Worm (Caenorhabditis elegans) whole organism, L4 larva: ENCODE results near the gene cct-5.
A peak's percentile ranks its signal among the peaks of the same experiment; 100 is the strongest.

Experiments
- F10B5.3 ChIP-seq: sonication (generic microtip); optimal IDR thresholded peaks from 2 replicates; lab custom pipeline; 2016; ENCODE audit warnings: mild to moderate bottlenecking, missing genetic modification characterization, missing compliant biosample characterization
- F37D6.2 ChIP-seq: sonication (generic microtip); optimal IDR thresholded peaks from 2 replicates; lab custom pipeline; 2016; ENCODE audit warnings: mild to moderate bottlenecking, missing genetic modification characterization, missing compliant biosample characterization
- F49E8.2 ChIP-seq: sonication (generic microtip); optimal IDR thresholded peaks from 2 replicates; lab custom pipeline; 2016; ENCODE audit warnings: missing compliant biosample characterization, mild to moderate bottlenecking, missing genetic modification characterization, borderline replicate concordance
- R02D3.7 ChIP-seq: fragments of 150-350 bp; sonication (generic microtip); optimal IDR thresholded peaks from 3 replicates; lab custom pipeline; 2014; ENCODE audit warnings: missing biosample characterization, missing genetic modification characterization
- Y105C5A.15 ChIP-seq: fragments of 200-800 bp; sonication (Bioruptor generic); IDR thresholded peaks from 2 replicates; pipeline ENCODE4 v1.3.6; 2022; ENCODE audit warnings: missing genetic modification characterization, missing compliant biosample characterization
- aha-1 ChIP-seq: fragments of 150-350 bp; peaks from one replicate; lab custom pipeline; 2014; ENCODE audit warnings: missing biosample characterization, missing genetic modification characterization
- ama-1 ChIP-seq: fragments of 150-350 bp; optimal IDR thresholded peaks from 2 replicates; lab custom pipeline; 2014; ENCODE audit warnings: inconsistent platforms, mixed read lengths
- arid-1 ChIP-seq: fragments of 200-800 bp; sonication (Bioruptor generic); conservative IDR thresholded peaks from 2 replicates; pipeline ENCODE4 v1.3.6; 2022; ENCODE audit warnings: missing genetic modification reagents, missing genetic modification characterization, missing compliant biosample characterization
- ceh-44 ChIP-seq: fragments of 200-800 bp; sonication (Bioruptor generic); IDR thresholded peaks from 2 replicates; pipeline ENCODE4 v1.3.6; 2022; ENCODE audit warnings: missing genetic modification reagents, missing genetic modification characterization, missing compliant biosample characterization
- ces-1 ChIP-seq: fragments of 150-350 bp; sonication (generic microtip); optimal IDR thresholded peaks from 4 replicates; lab custom pipeline; 2014; ENCODE audit warnings: missing biosample characterization, missing genetic modification reagents, missing genetic modification characterization
- dmd-6 ChIP-seq: fragments of 200-800 bp; sonication (Bioruptor generic); IDR thresholded peaks from 2 replicates; pipeline ENCODE4 v1.3.6; 2022; ENCODE audit warnings: missing genetic modification reagents, missing genetic modification characterization, missing compliant biosample characterization
- dpl-1 ChIP-seq: fragments of 150-350 bp; optimal IDR thresholded peaks from 2 replicates; lab custom pipeline; 2014; ENCODE audit warnings: missing biosample characterization, missing genetic modification reagents, missing genetic modification characterization
- fos-1 ChIP-seq: fragments of 150-350 bp; optimal IDR thresholded peaks from 2 replicates; lab custom pipeline; 2014; ENCODE audit warnings: missing biosample characterization, missing genetic modification characterization
- lin-13 ChIP-seq: fragments of 150-350 bp; optimal IDR thresholded peaks from 2 replicates; lab custom pipeline; 2014; ENCODE audit warnings: missing biosample characterization, missing genetic modification reagents, missing genetic modification characterization
- lin-29 ChIP-seq: fragments of 200-800 bp; sonication (Bioruptor generic); IDR thresholded peaks from 2 replicates; pipeline ENCODE4 v1.3.6; 2022; ENCODE audit warnings: missing genetic modification reagents, missing genetic modification characterization, missing compliant biosample characterization
- lin-38 ChIP-seq: fragments of 200-800 bp; sonication (Bioruptor generic); IDR thresholded peaks from 2 replicates; pipeline ENCODE4 v1.3.6; 2022; ENCODE audit warnings: missing genetic modification reagents, missing genetic modification characterization, missing compliant biosample characterization
- lsy-2 ChIP-seq, 2 experiments: fragments of 150-350 bp in 1 of 2; sonication (generic microtip) in 1 of 2; optimal IDR thresholded peaks; 2 replicates each; lab custom pipeline; 2014 to 2017; ENCODE audit warnings: missing biosample characterization in 2 of 2, missing genetic modification characterization in 2 of 2
- madf-9 ChIP-seq: fragments of 200-800 bp; sonication (Bioruptor generic); conservative IDR thresholded peaks from 2 replicates; pipeline ENCODE4 v1.3.6; 2022; ENCODE audit warnings: missing genetic modification reagents, missing genetic modification characterization, missing compliant biosample characterization
- mdt-29 ChIP-seq: fragments of 200-800 bp; sonication (Bioruptor generic); IDR thresholded peaks from 2 replicates; pipeline ENCODE4 v1.3.6; 2022; ENCODE audit warnings: missing genetic modification reagents, missing genetic modification characterization, missing compliant biosample characterization
- mes-2 ChIP-seq: sonication (generic microtip); optimal IDR thresholded peaks from 2 replicates; lab custom pipeline; 2016; ENCODE audit warnings: missing genotype, mild to moderate bottlenecking, missing genetic modification characterization, missing compliant biosample characterization; ENCODE audit not compliant: poor library complexity, severe bottlenecking
- nhr-102 ChIP-seq: sonication (generic microtip); optimal IDR thresholded peaks from 2 replicates; lab custom pipeline; 2016; ENCODE audit warnings: mild to moderate bottlenecking, missing genetic modification characterization, moderate library complexity, missing compliant biosample characterization
- nhr-11 ChIP-seq: fragments of 150-350 bp; optimal IDR thresholded peaks from 2 replicates; lab custom pipeline; 2014; ENCODE audit warnings: missing biosample characterization, missing genetic modification characterization
- nhr-28 ChIP-seq: fragments of 150-350 bp; optimal IDR thresholded peaks from 2 replicates; lab custom pipeline; 2014; ENCODE audit warnings: missing biosample characterization, missing genetic modification characterization
- nhr-42 ChIP-seq: fragments of 200-800 bp; sonication (Bioruptor generic); IDR thresholded peaks from 2 replicates; pipeline ENCODE4 v1.3.6; 2022; ENCODE audit warnings: missing genetic modification characterization, missing compliant biosample characterization
- nhr-76 ChIP-seq: fragments of 150-350 bp; optimal IDR thresholded peaks from 2 replicates; lab custom pipeline; 2014; ENCODE audit warnings: missing biosample characterization, missing genetic modification characterization
- pqm-1 ChIP-seq: sonication (generic microtip); optimal IDR thresholded peaks from 2 replicates; lab custom pipeline; 2017; ENCODE audit warnings: missing biosample characterization, missing genetic modification characterization
- rbr-2 ChIP-seq: sonication (generic microtip); optimal IDR thresholded peaks from 2 replicates; lab custom pipeline; 2016; ENCODE audit warnings: missing genotype, missing genetic modification characterization, missing compliant biosample characterization
- tag-97 ChIP-seq: fragments of 200-800 bp; sonication (Bioruptor generic); IDR thresholded peaks from 2 replicates; pipeline ENCODE4 v1.3.6; 2022; ENCODE audit warnings: missing genetic modification characterization, missing compliant biosample characterization
- unc-39 ChIP-seq: sonication (generic microtip); optimal IDR thresholded peaks from 2 replicates; lab custom pipeline; 2017; ENCODE audit warnings: missing biosample characterization, missing genetic modification characterization
- unc-62 ChIP-seq, 3 experiments: fragments of 150-350 bp in 1 of 3; sonication (generic microtip); optimal IDR thresholded peaks in 2 of 3; peaks in 1 of 3; 1 replicate in 1 of 3; 2 replicates in 2 of 3; lab custom pipeline; 2014 to 2017; ENCODE audit warnings: missing biosample characterization in 3 of 3, missing genetic modification characterization in 3 of 3, missing genetic modification reagents in 3 of 3, missing genotype in 1 of 3
- zfp-3 ChIP-seq: fragments of 200-800 bp; sonication (Bioruptor generic); conservative IDR thresholded peaks from 2 replicates; pipeline ENCODE4 v1.3.6; 2022; ENCODE audit warnings: missing genetic modification reagents, missing genetic modification characterization, missing compliant biosample characterization
- zip-11 ChIP-seq: fragments of 200-800 bp; sonication (Bioruptor generic); IDR thresholded peaks from 2 replicates; pipeline ENCODE4 v1.3.6; 2022; ENCODE audit warnings: missing genetic modification characterization, missing compliant biosample characterization

Gene cct-5

ce11 chrIII:4467277-4467676 is 40.6 kb downstream of the cct-5 start, which contains the start of gene ndg-4:
Gene ndg-4, minus strand, starts transcription at chrIII:4467377.
- TF ChIP-seq nhr-76, result no peak
- no peak for TF ChIP-seq zip-11 (GFP tag; lab: Robert Waterston, UW)
- peak; percentile 11; the same call in 1 of the 2 replicates for TF ChIP-seq dmd-6
- no peak for TF ChIP-seq F37D6.2 (tag; lab: Kevin White, UChicago)
- TF ChIP-seq nhr-28 (tag; lab: Kevin White, UChicago), result peak; percentile 30
- TF ChIP-seq ces-1 (GFP tag; lab: Kevin White, UChicago), result no peak
- TF ChIP-seq R02D3.7, result no peak

ce11 chrIII:4461337-4461736 is 46.6 kb downstream of the cct-5 start:
- TF ChIP-seq aha-1 (tag; lab: Kevin White, UChicago) (peak; percentile 87), nhr-28 (tag; lab: Kevin White, UChicago) (no peak)

- TF ChIP-seq F37D6.2 (tag; lab: Kevin White, UChicago) (no peak), aha-1 (tag; lab: Kevin White, UChicago) (no peak), dmd-6 (no peak), zfp-3 (GFP tag; lab: Robert Waterston, UW) (no peak), madf-9 (no peak), nhr-102 (no peak), unc-62 (GFP tag; optimal IDR thresholded peaks at IDR 0.05 in 1 of 2; lab: Kevin White, UChicago) (no peak), unc-62 (tag; optimal IDR thresholded peaks at IDR 0.05; lab: Kevin White, UChicago) (no peak), pqm-1 (tag; lab: Kevin White, UChicago) (no peak), lin-29 (GFP tag; lab: Robert Waterston, UW) (no peak), tag-97 (GFP tag; lab: Robert Waterston, UW) (no peak), lin-38 (no peak), nhr-28 (tag; lab: Kevin White, UChicago) (no peak), mdt-29 (GFP tag; lab: Robert Waterston, UW) (no peak), fos-1 (no peak), F10B5.3 (tag; lab: Kevin White, UChicago) (no peak), lin-13 (GFP tag; lab: Kevin White, UChicago) (no peak), arid-1 (GFP tag; lab: Robert Waterston, UW) (no peak)
Observed at ce11 chrIII:4460242-4460641, 47.7 kb downstream of the cct-5 start.

ce11 chrIII:4456579-4456978 is 51.3 kb downstream of the cct-5 start:
- peak in 1 of 2 experiments; percentile 57 for TF ChIP-seq lsy-2 (tag; optimal IDR thresholded peaks at IDR 0.05; lab: Kevin White, UChicago)
- TF ChIP-seq aha-1 (tag; lab: Kevin White, UChicago), result peak; percentile 16
- TF ChIP-seq mes-2 (tag; lab: Kevin White, UChicago), result no peak
- TF ChIP-seq ama-1 (lab: Kevin White, UChicago), result no peak
- TF ChIP-seq ceh-44 (GFP tag; lab: Robert Waterston, UW), result no peak
- TF ChIP-seq Y105C5A.15, result no peak
- TF ChIP-seq pqm-1 (tag; lab: Kevin White, UChicago), result no peak
- TF ChIP-seq unc-62 (GFP tag; optimal IDR thresholded peaks at IDR 0.05 in 1 of 2; lab: Kevin White, UChicago), result no peak
- no peak for TF ChIP-seq unc-62 (tag; optimal IDR thresholded peaks at IDR 0.05; lab: Kevin White, UChicago)
- TF ChIP-seq zfp-3 (GFP tag; lab: Robert Waterston, UW), result no peak
- TF ChIP-seq nhr-11, result no peak
- TF ChIP-seq F49E8.2 (tag; lab: Kevin White, UChicago), result no peak
- peak; percentile 24 for TF ChIP-seq rbr-2

ce11 chrIII:4454919-4455318 is 53.0 kb downstream of the cct-5 start:
- TF ChIP-seq unc-39 (tag; lab: Kevin White, UChicago) (no peak), unc-62 (GFP tag; optimal IDR thresholded peaks at IDR 0.05 in 1 of 2; lab: Kevin White, UChicago) (peak in 1 of 2 experiments; percentile 13), unc-62 (tag; optimal IDR thresholded peaks at IDR 0.05; lab: Kevin White, UChicago) (no peak)

ce11 chrIII:4453768-4454167 is 54.1 kb downstream of the cct-5 start:
- TF ChIP-seq unc-62 (GFP tag; optimal IDR thresholded peaks at IDR 0.05 in 1 of 2; lab: Kevin White, UChicago) (peak in 1 of 2 experiments; percentile 42), unc-62 (tag; optimal IDR thresholded peaks at IDR 0.05; lab: Kevin White, UChicago) (no peak), dpl-1 (GFP tag; lab: Kevin White, UChicago) (no peak), nhr-42 (GFP tag; lab: Robert Waterston, UW) (no peak)
